Fruit fly (Drosophila melanogaster): ENCODE results near the gene Top2.

Gene Top2

dm6 chr2L:19425765-19426329 is 27.4 kb downstream of the Top2 start (continued):
- peak; percentile 45 for TF ChIP-seq CG4854 (GFP tag; optimal IDR thresholded peaks at IDR 0.05)
- no peak for TF ChIP-seq Sry-δ (GFP tag; optimal IDR thresholded peaks at IDR 0.05)
- TF ChIP-seq crol (GFP tag; IDR thresholded peaks at IDR 0.05), result no peak
- TF ChIP-seq H2.0 (GFP tag; IDR thresholded peaks at IDR 0.05), result peak; percentile 71
- TF ChIP-seq CG12236 (GFP tag; optimal IDR thresholded peaks at IDR 0.05), result no peak
- no peak for TF ChIP-seq CG3065 (GFP tag; optimal IDR thresholded peaks at IDR 0.05)
- peak; percentile 80 for TF ChIP-seq CG4360 (GFP tag; IDR thresholded peaks at IDR 0.05)
- no peak for TF ChIP-seq B-H2 (GFP tag; optimal IDR thresholded peaks at IDR 0.05)
- peak; percentile 49 for TF ChIP-seq CG18764 (GFP tag; optimal IDR thresholded peaks at IDR 0.05)
- TF ChIP-seq zen (tag; optimal IDR thresholded peaks at IDR 0.05), result peak; percentile 80
- no peak for TF ChIP-seq Spps (tag; optimal IDR thresholded peaks at IDR 0.05)
- TF ChIP-seq CG13296 (GFP tag; optimal IDR thresholded peaks at IDR 0.05), result peak; percentile 58
- peak; percentile 78 for TF ChIP-seq unpg (GFP tag; optimal IDR thresholded peaks at IDR 0.05)
- peak; percentile 47 for TF ChIP-seq CG15514 (GFP tag; optimal IDR thresholded peaks at IDR 0.05)
- no peak for TF ChIP-seq gt (GFP tag; IDR thresholded peaks at IDR 0.05)
- TF ChIP-seq CG10959 (GFP tag; IDR thresholded peaks at IDR 0.05), result peak; percentile 59
- no peak for TF ChIP-seq CG12744 (GFP tag; optimal IDR thresholded peaks at IDR 0.05)
- TF ChIP-seq Hr78 (GFP tag; optimal IDR thresholded peaks at IDR 0.05), result peak in 1 of 2 experiments; percentile 66
- peak; percentile 51 for TF ChIP-seq CG11085 (GFP tag; IDR thresholded peaks at IDR 0.05)
- TF ChIP-seq pan (optimal IDR thresholded peaks at IDR 0.05), result no peak
- peak in 1 of 2 experiments; percentile 79 for TF ChIP-seq pan (GFP tag; optimal IDR thresholded peaks at IDR 0.05 in 1 of 2, IDR thresholded peaks at IDR 0.05 in 1 of 2)
- peak; percentile 82 for TF ChIP-seq CG17361 (GFP tag; IDR thresholded peaks at IDR 0.05)
- TF ChIP-seq usp (GFP tag; optimal IDR thresholded peaks at IDR 0.05), result no peak
- peak; percentile 69 for TF ChIP-seq CG2120 (GFP tag; optimal IDR thresholded peaks at IDR 0.05)
- 0 out of 2 replicates have a peak, but pooled peaks have one; percentile 38 for TF ChIP-seq wdn (GFP tag; IDR thresholded peaks at IDR 0.05)
- TF ChIP-seq kay (GFP tag; optimal IDR thresholded peaks at IDR 0.05), result no peak
- TF ChIP-seq CG1832 (GFP tag; optimal IDR thresholded peaks at IDR 0.05), result no peak
- peak; percentile 52 for TF ChIP-seq Camta (GFP tag; optimal IDR thresholded peaks at IDR 0.05)
- TF ChIP-seq chif (GFP tag; optimal IDR thresholded peaks at IDR 0.05), result peak in 1 of 2 experiments; percentile 58
- peak; percentile 19 for TF ChIP-seq CG6654 (GFP tag; optimal IDR thresholded peaks at IDR 0.05)
- TF ChIP-seq nerfin-2 (GFP tag; IDR thresholded peaks at IDR 0.05; ENCODE audit: partially characterized antibody), result no peak
- no peak for TF ChIP-seq Gsc (GFP tag; IDR thresholded peaks at IDR 0.05)
- TF ChIP-seq ssp (GFP tag; IDR thresholded peaks at IDR 0.05), result peak; percentile 27; the same call in 1 of the 2 replicates
- peak; percentile 15 for TF ChIP-seq stwl (tag; optimal IDR thresholded peaks at IDR 0.05)
- peak; percentile 40 for TF ChIP-seq zfh2 (GFP tag; optimal IDR thresholded peaks at IDR 0.05)
- peak; percentile 50 for TF ChIP-seq caup (GFP tag; optimal IDR thresholded peaks at IDR 0.05; ENCODE audit: severe bottlenecking)
- TF ChIP-seq Hsf (GFP tag; optimal IDR thresholded peaks at IDR 0.05), result peak; percentile 68
- no peak for TF ChIP-seq CG3163 (GFP tag; optimal IDR thresholded peaks at IDR 0.05)
- TF ChIP-seq CG42726 (GFP tag; IDR thresholded peaks at IDR 0.05; ENCODE audit: partially characterized antibody), result 0 out of 2 replicates have a peak, but pooled peaks have one; percentile 15
- peak; percentile 29 for TF ChIP-seq CHES-1-like (GFP tag; optimal IDR thresholded peaks at IDR 0.05)
- TF ChIP-seq H15 (GFP tag; IDR thresholded peaks at IDR 0.05), result peak; percentile 38; the same call in 1 of the 3 replicates
- TF ChIP-seq Bdp1 (GFP tag; optimal IDR thresholded peaks at IDR 0.05), result peak; percentile 12
- peak; percentile 68 for TF ChIP-seq sisA (GFP tag; IDR thresholded peaks at IDR 0.05)
- TF ChIP-seq MESR4 (GFP tag; optimal IDR thresholded peaks at IDR 0.05), result no peak
- TF ChIP-seq Dref (GFP tag; IDR thresholded peaks at IDR 0.05), result no peak
- TF ChIP-seq chinmo (GFP tag; IDR thresholded peaks at IDR 0.05; ENCODE audit: partially characterized antibody), result no peak
- TF ChIP-seq CG10267 (tag; optimal IDR thresholded peaks at IDR 0.05), result peak; percentile 51
- TF ChIP-seq HLH54F (GFP tag; optimal IDR thresholded peaks at IDR 0.05), result peak; percentile 13
- peak; percentile 16; the same call in 1 of the 2 replicates for TF ChIP-seq Poxn (GFP tag; IDR thresholded peaks at IDR 0.05)
- peak; percentile 46; the same call in 1 of the 2 replicates for TF ChIP-seq CG11696 (GFP tag; IDR thresholded peaks at IDR 0.05)

All from whole organism, embryonic.